Fruit fly (Drosophila melanogaster) whole organism: ENCODE results near the gene Fancm.

ENCODE experiments used
- CG8478 ChIP-seq: fragments of >200 bp; optimal IDR thresholded peaks from 2 replicates; lab custom pipeline; 2018; ENCODE audit warnings: inconsistent platforms
- psq ChIP-seq: fragments of >200 bp; optimal IDR thresholded peaks from 2 replicates; lab custom pipeline; 2017
- usp ChIP-seq: fragments of >200 bp; optimal IDR thresholded peaks from 2 replicates; lab custom pipeline; 2017; ENCODE audit warnings: missing biosample characterization, missing genetic modification characterization, mixed read lengths

dm6 chr3R:21501263-21501824 lies 19.2 kb downstream of the Fancm start:
- no peak for TF ChIP-seq CG8478 (lab: Kevin White, UChicago)
- no peak for TF ChIP-seq psq (lab: Kevin White, UChicago)
- TF ChIP-seq usp: no peak
